Worm (Caenorhabditis elegans) whole organism, young adult: Measurements from ENCODE around the gene clec-203.

Experiments used
- B0336.3 ChIP-seq: fragments of 200-800 bp; sonication (Bioruptor generic); IDR thresholded peaks from 2 replicates; pipeline ENCODE4 v1.3.6; 2022; ENCODE audit warnings: missing genetic modification characterization, missing compliant biosample characterization
- F10E7.11 ChIP-seq: sonication (generic microtip); optimal IDR thresholded peaks from 2 replicates; lab custom pipeline; 2017; ENCODE audit warnings: mild to moderate bottlenecking, missing genetic modification characterization, moderate library complexity, missing compliant biosample characterization
- F23B12.7 ChIP-seq: sonication (generic microtip); optimal IDR thresholded peaks from 2 replicates; lab custom pipeline; 2017; ENCODE audit warnings: missing genetic modification characterization, mild to moderate bottlenecking, missing compliant biosample characterization, antibody characterized with exemption, moderate library complexity; ENCODE audit not compliant: insufficient read depth
- F33H1.4 ChIP-seq: fragments of 200-800 bp; sonication (Bioruptor generic); IDR thresholded peaks from 2 replicates; pipeline ENCODE4 v1.3.6; 2022; ENCODE audit warnings: missing genetic modification reagents, missing genetic modification characterization, missing compliant biosample characterization
- F49E8.2 ChIP-seq: sonication (generic microtip); optimal IDR thresholded peaks from 3 replicates; lab custom pipeline; 2017; ENCODE audit warnings: missing genetic modification characterization, mild to moderate bottlenecking, missing compliant biosample characterization, antibody characterized with exemption, moderate library complexity; ENCODE audit not compliant: insufficient read depth
- F57A8.1 ChIP-seq: fragments of 200-800 bp; sonication (Bioruptor generic); optimal IDR thresholded peaks from 2 replicates; lab custom pipeline; 2018; ENCODE audit warnings: mild to moderate bottlenecking, missing genetic modification characterization, moderate library complexity, missing compliant biosample characterization
- F57C9.4 ChIP-seq: sonication (generic microtip); optimal IDR thresholded peaks from 2 replicates; lab custom pipeline; 2017; ENCODE audit warnings: mild to moderate bottlenecking, missing genetic modification characterization, missing compliant biosample characterization
- T07F8.4 ChIP-seq: sonication (generic microtip); optimal IDR thresholded peaks from 2 replicates; lab custom pipeline; 2016; ENCODE audit warnings: mild to moderate bottlenecking, missing genetic modification characterization, moderate library complexity, missing compliant biosample characterization
- Y53F4B.3 ChIP-seq: fragments of 200-800 bp; sonication (Bioruptor generic); IDR thresholded peaks from 2 replicates; pipeline ENCODE4 v1.3.6; 2022; ENCODE audit warnings: missing genetic modification reagents, missing genetic modification characterization, missing compliant biosample characterization
- Y53G8AR.9 ChIP-seq: fragments of 200-800 bp; sonication (Bioruptor generic); conservative IDR thresholded peaks from 2 replicates; pipeline ENCODE4 v1.3.6; 2022; ENCODE audit warnings: missing genetic modification reagents, missing genetic modification characterization, missing compliant biosample characterization
- Y79H2A.3 ChIP-seq: fragments of 200-800 bp; sonication (Bioruptor generic); conservative IDR thresholded peaks from 2 replicates; pipeline ENCODE4 v1.3.6; 2022; ENCODE audit warnings: missing genetic modification reagents, missing genetic modification characterization, missing compliant biosample characterization
- ama-1 ChIP-seq, 3 experiments: fragments of 150-350 bp in 1 of 3; sonication (generic microtip) in 2 of 3; optimal IDR thresholded peaks; 2 replicates each; lab custom pipeline; 2014 to 2018; ENCODE audit warnings: missing biosample characterization in 2 of 3, missing genetic modification characterization in 2 of 3, missing genetic modification reagents in 2 of 3
- aptf-2 ChIP-seq: fragments of 200-800 bp; sonication (Bioruptor generic); conservative IDR thresholded peaks from 2 replicates; pipeline ENCODE4 v1.3.6; 2022; ENCODE audit warnings: missing genetic modification reagents, missing genetic modification characterization, missing compliant biosample characterization
- aptf-3 ChIP-seq: fragments of 200-800 bp; sonication (Bioruptor generic); IDR thresholded peaks from 2 replicates; pipeline ENCODE4 v1.3.6; 2022; ENCODE audit warnings: missing genetic modification characterization, missing compliant biosample characterization
- bed-1 ChIP-seq: fragments of 200-800 bp; sonication (Bioruptor generic); IDR thresholded peaks from 2 replicates; pipeline ENCODE4 v1.3.6; 2022; ENCODE audit warnings: missing genetic modification reagents, missing genetic modification characterization, missing compliant biosample characterization
- ceh-100 ChIP-seq: fragments of 200-800 bp; sonication (Bioruptor generic); IDR thresholded peaks from 2 replicates; pipeline ENCODE4 v1.3.6; 2022; ENCODE audit warnings: missing genetic modification reagents, missing genetic modification characterization, missing compliant biosample characterization
- ceh-79 ChIP-seq: sonication (generic microtip); optimal IDR thresholded peaks from 2 replicates; lab custom pipeline; 2017; ENCODE audit warnings: mild to moderate bottlenecking, missing genetic modification characterization, missing compliant biosample characterization
- efl-1 ChIP-seq: fragments of 150-350 bp; optimal IDR thresholded peaks from 2 replicates; lab custom pipeline; 2014; ENCODE audit warnings: missing biosample characterization, missing genetic modification reagents, missing genetic modification characterization
- fkh-3 ChIP-seq: sonication (generic microtip); optimal IDR thresholded peaks from 2 replicates; lab custom pipeline; 2016; ENCODE audit warnings: mild to moderate bottlenecking, missing genetic modification characterization, missing compliant biosample characterization
- him-1 ChIP-seq: sonication (generic microtip); optimal IDR thresholded peaks from 2 replicates; lab custom pipeline; 2016; ENCODE audit warnings: missing genotype, missing genetic modification reagents, missing genetic modification characterization, missing compliant biosample characterization
- hmg-20 ChIP-seq: fragments of 200-800 bp; sonication (Bioruptor generic); IDR thresholded peaks from 2 replicates; pipeline ENCODE4 v1.3.6; 2022; ENCODE audit warnings: missing genetic modification reagents, missing genetic modification characterization, missing compliant biosample characterization
- lag-1 ChIP-seq: fragments of 200-800 bp; sonication (Bioruptor generic); IDR thresholded peaks from 2 replicates; pipeline ENCODE4 v1.3.6; 2022; ENCODE audit warnings: missing genetic modification reagents, missing genetic modification characterization, missing compliant biosample characterization
- let-526 ChIP-seq: fragments of 200-800 bp; sonication (Bioruptor generic); IDR thresholded peaks from 2 replicates; pipeline ENCODE4 v1.3.6; 2022; ENCODE audit warnings: missing genetic modification reagents, missing genetic modification characterization, missing compliant biosample characterization
- lin-26 ChIP-seq: fragments of 200-800 bp; sonication (Bioruptor generic); IDR thresholded peaks from 2 replicates; pipeline ENCODE4 v1.3.6; 2022; ENCODE audit warnings: missing genetic modification reagents, missing genetic modification characterization, missing compliant biosample characterization
- lin-40 ChIP-seq: sonication (generic microtip); optimal IDR thresholded peaks from 2 replicates; lab custom pipeline; 2016; ENCODE audit warnings: missing genetic modification characterization, mild to moderate bottlenecking, missing compliant biosample characterization, missing genotype, missing genetic modification reagents
- madf-10 ChIP-seq: sonication (generic microtip); optimal IDR thresholded peaks from 2 replicates; lab custom pipeline; 2016; ENCODE audit warnings: mild to moderate bottlenecking, missing genetic modification characterization, missing compliant biosample characterization
- madf-3 ChIP-seq: fragments of 200-800 bp; sonication (Bioruptor generic); IDR thresholded peaks from 2 replicates; pipeline ENCODE4 v1.3.6; 2022; ENCODE audit warnings: missing genetic modification reagents, missing genetic modification characterization, missing compliant biosample characterization
- madf-8 ChIP-seq: fragments of 200-800 bp; sonication (Bioruptor generic); conservative IDR thresholded peaks from 2 replicates; pipeline ENCODE4 v1.3.6; 2022; ENCODE audit warnings: missing genetic modification reagents, missing genetic modification characterization, missing compliant biosample characterization
- mcd-1 ChIP-seq: fragments of 200-800 bp; sonication (Bioruptor generic); IDR thresholded peaks from 2 replicates; pipeline ENCODE4 v1.3.6; 2022; ENCODE audit warnings: missing genetic modification reagents, missing genetic modification characterization, missing compliant biosample characterization
- mes-4 ChIP-seq: sonication (generic microtip); optimal IDR thresholded peaks from 2 replicates; lab custom pipeline; 2016; ENCODE audit warnings: missing genotype, missing genetic modification characterization, missing compliant biosample characterization
- nfyb-1 ChIP-seq: fragments of 200-800 bp; sonication (Bioruptor generic); IDR thresholded peaks from 2 replicates; pipeline ENCODE4 v1.3.6; 2022; ENCODE audit warnings: missing genetic modification reagents, missing genetic modification characterization, missing compliant biosample characterization
- nhr-27 ChIP-seq: fragments of 200-800 bp; sonication (Bioruptor generic); optimal IDR thresholded peaks from 2 replicates; lab custom pipeline; 2018; ENCODE audit warnings: mild to moderate bottlenecking, missing genetic modification characterization, moderate library complexity, missing compliant biosample characterization
- repo-1 ChIP-seq: sonication (generic microtip); optimal IDR thresholded peaks from 2 replicates; lab custom pipeline; 2017; ENCODE audit warnings: mild to moderate bottlenecking, missing genetic modification characterization, missing compliant biosample characterization
- sea-2 ChIP-seq: fragments of 200-800 bp; sonication (Bioruptor generic); IDR thresholded peaks from 2 replicates; pipeline ENCODE4 v1.3.6; 2022; ENCODE audit warnings: missing genetic modification characterization, missing compliant biosample characterization
- snpc-4 ChIP-seq, 5 experiments: fragments of 150-350 bp in 1 of 5; sonication (generic microtip) in 4 of 5; optimal IDR thresholded peaks; 2 replicates each; lab custom pipeline; 2014 to 2018; ENCODE audit warnings: missing genetic modification characterization in 5 of 5, missing biosample characterization in 3 of 5, antibody characterized with exemption in 2 of 5, mild to moderate bottlenecking in 2 of 5, missing compliant biosample characterization in 2 of 5, missing genotype in 2 of 5, moderate library complexity in 2 of 5, missing genetic modification reagents in 1 of 5
- sptf-2 ChIP-seq: fragments of 200-800 bp; sonication (Bioruptor generic); optimal IDR thresholded peaks from 2 replicates; lab custom pipeline; 2018; ENCODE audit warnings: mild to moderate bottlenecking, missing genetic modification characterization, missing compliant biosample characterization
- tbx-9 ChIP-seq: sonication (generic microtip); optimal IDR thresholded peaks from 2 replicates; lab custom pipeline; 2016; ENCODE audit warnings: borderline replicate concordance, missing genetic modification characterization, inconsistent platforms, missing compliant biosample characterization
- tlf-1 ChIP-seq: fragments of 200-800 bp; sonication (Bioruptor generic); optimal IDR thresholded peaks from 2 replicates; lab custom pipeline; 2018; ENCODE audit warnings: mild to moderate bottlenecking, missing genetic modification characterization, missing compliant biosample characterization
- xnd-1 ChIP-seq: sonication (generic microtip); optimal IDR thresholded peaks from 2 replicates; lab custom pipeline; 2016; ENCODE audit warnings: missing genotype, missing genetic modification reagents, missing genetic modification characterization, missing compliant biosample characterization
- ztf-18 ChIP-seq: sonication (generic microtip); optimal IDR thresholded peaks from 2 replicates; lab custom pipeline; 2016; ENCODE audit warnings: missing genotype, mild to moderate bottlenecking, missing genetic modification characterization, missing compliant biosample characterization
- ztf-22 ChIP-seq: fragments of 200-800 bp; sonication (Bioruptor generic); optimal IDR thresholded peaks from 2 replicates; lab custom pipeline; 2018; ENCODE audit warnings: mild to moderate bottlenecking, missing genetic modification characterization, moderate library complexity, missing compliant biosample characterization
- ztf-28 ChIP-seq: fragments of 200-800 bp; sonication (Bioruptor generic); IDR thresholded peaks from 2 replicates; pipeline ENCODE4 v1.3.6; 2022; ENCODE audit warnings: missing genetic modification reagents, missing genetic modification characterization, missing compliant biosample characterization

clec-203 gene

DNA sequence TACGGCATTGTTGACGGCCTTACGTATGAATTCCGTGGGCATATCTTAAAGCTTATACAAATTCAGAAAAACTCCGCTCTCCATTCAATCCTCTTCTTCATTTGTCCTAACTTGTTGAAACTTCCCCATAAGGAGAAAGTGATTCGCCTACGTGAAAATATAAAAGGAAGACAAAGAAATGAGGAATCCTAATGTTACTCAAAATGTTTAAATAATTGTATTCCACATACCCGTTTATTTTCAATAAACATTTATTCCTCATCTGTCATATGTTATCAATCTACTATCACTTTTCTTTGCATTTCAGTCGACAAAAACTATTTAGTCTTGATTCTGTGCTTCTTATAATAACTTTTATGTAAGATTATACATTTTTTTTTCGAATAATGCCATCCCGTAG lies at the start of gene clec-203:
clec-203 (plus strand) TSS at position 301 of the 400 bp plus-strand sequence.
- TF ChIP-seq ama-1 (optimal IDR thresholded peaks at IDR 0.05; lab: Kevin White, UChicago) (no peak), ama-1 (GFP tag; optimal IDR thresholded peaks at IDR 0.05; lab: Kevin White, UChicago) (no peak), ceh-100 (GFP tag; lab: Robert Waterston, UW) (no peak), repo-1 (tag; lab: Kevin White, UChicago) (no peak), madf-3 (GFP tag; lab: Robert Waterston, UW) (no peak), lin-40 (tag; lab: Kevin White, UChicago) (no peak), F57A8.1 (no peak), him-1 (tag; lab: Kevin White, UChicago) (no peak), sptf-2 (GFP tag; lab: Kevin White, UChicago) (no peak), F33H1.4 (GFP tag; lab: Robert Waterston, UW) (no peak), let-526 (no peak)

DNA sequence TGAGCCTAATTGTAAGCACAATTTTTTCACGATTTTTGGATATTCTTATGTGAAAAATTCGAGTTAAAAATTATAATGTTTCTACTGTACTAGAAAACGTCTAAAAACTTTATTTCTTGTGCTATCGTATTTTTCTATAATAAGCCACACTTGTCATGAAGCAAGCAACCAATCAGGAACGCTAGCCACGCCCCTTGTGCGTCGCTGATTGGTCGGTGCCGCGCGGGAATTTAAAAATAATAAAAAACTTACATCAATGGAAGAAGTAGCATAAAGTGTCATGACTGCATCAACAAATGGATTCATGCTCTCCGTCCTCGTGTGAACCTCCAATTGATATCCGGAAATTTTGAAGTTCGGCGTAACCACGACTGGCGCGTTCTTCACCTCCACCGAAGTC lies 40.8 kb upstream of the clec-203 start:
- TF ChIP-seq ceh-79 (no peak), tlf-1 (GFP tag; lab: Kevin White, UChicago) (no peak), nfyb-1 (peak; percentile 80; the same call in 1 of the 2 replicates), Y53F4B.3 (no peak)
- TF ChIP-seq, all 124 proteins: peak for 1

DNA sequence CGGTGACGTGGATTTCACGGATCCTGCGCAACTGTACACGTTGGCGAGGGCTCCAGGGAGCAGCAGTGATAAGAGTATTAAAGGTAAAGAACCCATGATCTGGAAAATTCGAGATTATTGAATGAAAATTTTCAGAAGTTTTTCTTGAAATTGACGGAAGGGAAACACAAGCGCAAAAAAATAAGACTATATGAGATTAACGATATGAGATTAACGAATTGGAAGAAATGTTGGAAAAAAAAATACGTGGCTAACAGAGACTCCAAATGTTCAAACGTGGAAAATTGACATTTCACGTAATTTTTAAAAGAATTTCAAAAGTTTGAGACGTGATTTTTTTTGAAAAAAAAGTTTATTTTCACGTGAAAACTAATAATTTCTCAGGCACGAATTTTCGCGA lies 39.6 kb upstream of the clec-203 start, which contains the start of gene nra-4:
nra-4 (minus strand) TSS at position 101 of the 400 bp plus-strand sequence.
- TF ChIP-seq ztf-28 (GFP tag; lab: Robert Waterston, UW) (no peak), ztf-18 (tag; lab: Kevin White, UChicago) (no peak), T07F8.4 (tag; lab: Kevin White, UChicago) (no peak)

DNA sequence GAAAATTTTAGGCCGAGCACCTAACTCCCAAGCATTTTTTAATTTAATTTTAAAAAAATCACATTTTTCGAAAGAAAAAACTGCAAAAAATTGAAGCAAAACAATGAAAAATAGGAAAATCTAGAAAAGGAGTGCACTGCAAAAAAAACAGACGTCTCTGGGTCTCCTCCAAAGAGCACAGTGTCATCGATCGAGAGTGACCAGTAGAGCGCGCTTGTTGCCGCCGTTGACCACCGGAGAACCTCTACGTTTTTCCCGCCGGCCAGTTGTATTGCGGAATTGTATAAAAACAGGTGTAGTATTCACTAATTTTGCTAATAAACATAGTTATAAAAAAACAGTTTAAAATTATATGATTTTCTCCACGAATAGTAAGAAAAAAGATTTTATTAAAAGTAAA lies 38.7 kb upstream of the clec-203 start:
- TF ChIP-seq nhr-27 (tag; lab: Kevin White, UChicago) (no peak), F10E7.11 (tag; lab: Kevin White, UChicago) (no peak), B0336.3 (GFP tag; lab: Robert Waterston, UW) (no peak), tbx-9 (tag; lab: Kevin White, UChicago) (no peak), madf-8 (GFP tag; lab: Robert Waterston, UW) (peak; percentile 76), fkh-3 (tag; lab: Kevin White, UChicago) (no peak), madf-10 (tag; lab: Kevin White, UChicago) (no peak), bed-1 (GFP tag; lab: Robert Waterston, UW) (no peak), efl-1 (peak; percentile 86), Y53G8AR.9 (GFP tag; lab: Robert Waterston, UW) (no peak), F57C9.4 (tag; lab: Kevin White, UChicago) (no peak), aptf-3 (GFP tag; lab: Robert Waterston, UW) (no peak), xnd-1 (tag; lab: Kevin White, UChicago) (peak; percentile 62), him-1 (tag; lab: Kevin White, UChicago) (no peak), F23B12.7 (tag; lab: Kevin White, UChicago) (no peak), sptf-2 (GFP tag; lab: Kevin White, UChicago) (no peak), mcd-1 (peak; percentile 68), aptf-2 (GFP tag; lab: Robert Waterston, UW) (no peak), ceh-100 (GFP tag; lab: Robert Waterston, UW) (0 out of 2 replicates have a peak, but pooled peaks have one; percentile 20), snpc-4 (GFP tag; optimal IDR thresholded peaks at IDR 0.05; lab: Kevin White, UChicago) (no peak), snpc-4 (tag; optimal IDR thresholded peaks at IDR 0.05; lab: Kevin White, UChicago) (no peak), sea-2 (GFP tag; lab: Robert Waterston, UW) (no peak), F57A8.1 (no peak), Y53F4B.3 (no peak), ztf-22 (GFP tag; lab: Kevin White, UChicago) (no peak), mes-4 (tag; lab: Kevin White, UChicago) (no peak), lin-26 (GFP tag; lab: Robert Waterston, UW) (no peak), F49E8.2 (tag; lab: Kevin White, UChicago) (no peak), let-526 (no peak), hmg-20 (GFP tag; lab: Robert Waterston, UW) (no peak), lag-1 (GFP tag; lab: Robert Waterston, UW) (no peak), Y79H2A.3 (GFP tag; lab: Robert Waterston, UW) (no peak)
